Worm (Caenorhabditis elegans) whole organism, young adult: ENCODE results near the gene plg-1.

Source experiments
- B0261.1 ChIP-seq: sonication (generic microtip); optimal IDR thresholded peaks from 2 replicates; lab custom pipeline; 2016; ENCODE audit warnings: mild to moderate bottlenecking, missing genetic modification characterization, moderate library complexity, missing compliant biosample characterization
- B0336.3 ChIP-seq: fragments of 200-800 bp; sonication (Bioruptor generic); IDR thresholded peaks from 2 replicates; pipeline ENCODE4 v1.3.6; 2022; ENCODE audit warnings: missing genetic modification characterization, missing compliant biosample characterization
- C06A6.2 ChIP-seq: fragments of 200-800 bp; sonication (Bioruptor generic); conservative IDR thresholded peaks from 2 replicates; pipeline ENCODE4 v1.3.6; 2022; ENCODE audit warnings: missing genetic modification characterization, missing compliant biosample characterization
- D2030.7 ChIP-seq: fragments of 200-800 bp; sonication (Bioruptor generic); IDR thresholded peaks from 2 replicates; pipeline ENCODE4 v1.3.6; 2022; ENCODE audit warnings: missing genetic modification reagents, missing genetic modification characterization, missing compliant biosample characterization
- F33H1.4 ChIP-seq: fragments of 200-800 bp; sonication (Bioruptor generic); IDR thresholded peaks from 2 replicates; pipeline ENCODE4 v1.3.6; 2022; ENCODE audit warnings: missing genetic modification reagents, missing genetic modification characterization, missing compliant biosample characterization
- F37B4.10 ChIP-seq: fragments of 200-800 bp; sonication (Bioruptor generic); IDR thresholded peaks from 2 replicates; pipeline ENCODE4 v1.3.6; 2022; ENCODE audit warnings: missing genetic modification characterization, missing compliant biosample characterization
- F57A8.1 ChIP-seq: fragments of 200-800 bp; sonication (Bioruptor generic); optimal IDR thresholded peaks from 2 replicates; lab custom pipeline; 2018; ENCODE audit warnings: mild to moderate bottlenecking, missing genetic modification characterization, moderate library complexity, missing compliant biosample characterization
- F57C9.4 ChIP-seq: sonication (generic microtip); optimal IDR thresholded peaks from 2 replicates; lab custom pipeline; 2017; ENCODE audit warnings: mild to moderate bottlenecking, missing genetic modification characterization, missing compliant biosample characterization
- Y56A3A.18 ChIP-seq: fragments of 200-800 bp; sonication (Bioruptor generic); IDR thresholded peaks from 2 replicates; pipeline ENCODE4 v1.3.6; 2022; ENCODE audit warnings: missing genetic modification reagents, missing genetic modification characterization, missing compliant biosample characterization
- Y67H2A.10 ChIP-seq: fragments of 200-800 bp; sonication (Bioruptor generic); conservative IDR thresholded peaks from 2 replicates; pipeline ENCODE4 v1.3.6; 2022; ENCODE audit warnings: missing genetic modification reagents, missing genetic modification characterization, missing compliant biosample characterization
- Y79H2A.3 ChIP-seq: fragments of 200-800 bp; sonication (Bioruptor generic); conservative IDR thresholded peaks from 2 replicates; pipeline ENCODE4 v1.3.6; 2022; ENCODE audit warnings: missing genetic modification reagents, missing genetic modification characterization, missing compliant biosample characterization
- Y95B8A.8 ChIP-seq: fragments of 200-800 bp; sonication (Bioruptor generic); IDR thresholded peaks from 2 replicates; pipeline ENCODE4 v1.3.6; 2022; ENCODE audit warnings: missing genetic modification reagents, missing genetic modification characterization, missing compliant biosample characterization
- akir-1 ChIP-seq: fragments of 200-800 bp; sonication (Bioruptor generic); optimal IDR thresholded peaks from 2 replicates; lab custom pipeline; 2018; ENCODE audit warnings: mild to moderate bottlenecking, missing genetic modification characterization, moderate library complexity, missing compliant biosample characterization
- aptf-2 ChIP-seq: fragments of 200-800 bp; sonication (Bioruptor generic); conservative IDR thresholded peaks from 2 replicates; pipeline ENCODE4 v1.3.6; 2022; ENCODE audit warnings: missing genetic modification reagents, missing genetic modification characterization, missing compliant biosample characterization
- atf-7 ChIP-seq: sonication (generic microtip); optimal IDR thresholded peaks from 2 replicates; lab custom pipeline; 2017; ENCODE audit warnings: mild to moderate bottlenecking, missing genetic modification characterization, missing compliant biosample characterization
- ccch-3 ChIP-seq: fragments of 200-800 bp; sonication (Bioruptor generic); optimal IDR thresholded peaks from 2 replicates; lab custom pipeline; 2018; ENCODE audit warnings: mild to moderate bottlenecking, missing genetic modification characterization, missing compliant biosample characterization
- cebp-1 ChIP-seq, 2 experiments: fragments of 200-800 bp in 1 of 2; sonication (Bioruptor generic) in 1 of 2; sonication (generic microtip) in 1 of 2; IDR thresholded peaks in 1 of 2; optimal IDR thresholded peaks in 1 of 2; 2 replicates each; pipeline versions ENCODE4 v1.3.6 to Lab custom; 2017 to 2022; ENCODE audit warnings: missing compliant biosample characterization in 2 of 2, missing genetic modification characterization in 2 of 2, mild to moderate bottlenecking in 1 of 2, missing genetic modification reagents in 1 of 2, moderate library complexity in 1 of 2
- ceh-100 ChIP-seq: fragments of 200-800 bp; sonication (Bioruptor generic); IDR thresholded peaks from 2 replicates; pipeline ENCODE4 v1.3.6; 2022; ENCODE audit warnings: missing genetic modification reagents, missing genetic modification characterization, missing compliant biosample characterization
- ceh-27 ChIP-seq: fragments of 200-800 bp; sonication (Bioruptor generic); optimal IDR thresholded peaks from 2 replicates; lab custom pipeline; 2018; ENCODE audit warnings: mild to moderate bottlenecking, missing genetic modification characterization, moderate library complexity, missing compliant biosample characterization
- ceh-58 ChIP-seq: fragments of 200-800 bp; sonication (Bioruptor generic); IDR thresholded peaks from 2 replicates; pipeline ENCODE4 v1.3.6; 2022; ENCODE audit warnings: missing genetic modification characterization, missing compliant biosample characterization
- ceh-91 ChIP-seq: fragments of 200-800 bp; sonication (Bioruptor generic); IDR thresholded peaks from 2 replicates; pipeline ENCODE4 v1.3.6; 2022; ENCODE audit warnings: missing genetic modification reagents, missing genetic modification characterization, missing compliant biosample characterization
- chd-7 ChIP-seq: sonication (generic microtip); optimal IDR thresholded peaks from 2 replicates; lab custom pipeline; 2016; ENCODE audit warnings: mild to moderate bottlenecking, missing genetic modification characterization, moderate library complexity, missing compliant biosample characterization
- dox-1 ChIP-seq: fragments of 200-800 bp; sonication (Bioruptor generic); IDR thresholded peaks from 2 replicates; pipeline ENCODE4 v1.3.6; 2022; ENCODE audit warnings: missing genetic modification reagents, missing genetic modification characterization, missing compliant biosample characterization
- egl-44 ChIP-seq: fragments of 200-800 bp; sonication (Bioruptor generic); IDR thresholded peaks from 2 replicates; pipeline ENCODE4 v1.3.6; 2022; ENCODE audit warnings: missing genetic modification reagents, missing genetic modification characterization, missing compliant biosample characterization
- egrh-3 ChIP-seq: fragments of 200-800 bp; sonication (Bioruptor generic); IDR thresholded peaks from 2 replicates; pipeline ENCODE4 v1.3.6; 2022; ENCODE audit warnings: missing genetic modification reagents, missing genetic modification characterization, missing compliant biosample characterization
- hlh-26 ChIP-seq: fragments of 200-800 bp; sonication (Bioruptor generic); conservative IDR thresholded peaks from 2 replicates; pipeline ENCODE4 v1.3.6; 2022; ENCODE audit warnings: missing genetic modification reagents, missing genetic modification characterization, missing compliant biosample characterization
- hmg-20 ChIP-seq: fragments of 200-800 bp; sonication (Bioruptor generic); IDR thresholded peaks from 2 replicates; pipeline ENCODE4 v1.3.6; 2022; ENCODE audit warnings: missing genetic modification reagents, missing genetic modification characterization, missing compliant biosample characterization
- let-526 ChIP-seq: fragments of 200-800 bp; sonication (Bioruptor generic); IDR thresholded peaks from 2 replicates; pipeline ENCODE4 v1.3.6; 2022; ENCODE audit warnings: missing genetic modification reagents, missing genetic modification characterization, missing compliant biosample characterization
- lin-26 ChIP-seq: fragments of 200-800 bp; sonication (Bioruptor generic); IDR thresholded peaks from 2 replicates; pipeline ENCODE4 v1.3.6; 2022; ENCODE audit warnings: missing genetic modification reagents, missing genetic modification characterization, missing compliant biosample characterization
- lin-54 ChIP-seq: fragments of 200-800 bp; sonication (Bioruptor generic); optimal IDR thresholded peaks from 2 replicates; lab custom pipeline; 2018; ENCODE audit warnings: mild to moderate bottlenecking, missing genetic modification characterization, missing compliant biosample characterization
- lsy-27 ChIP-seq: sonication (generic microtip); optimal IDR thresholded peaks from 2 replicates; lab custom pipeline; 2017; ENCODE audit warnings: missing genetic modification characterization, mild to moderate bottlenecking, missing compliant biosample characterization, antibody characterized with exemption, missing genotype, borderline replicate concordance; ENCODE audit not compliant: insufficient read depth
- madf-8 ChIP-seq: fragments of 200-800 bp; sonication (Bioruptor generic); conservative IDR thresholded peaks from 2 replicates; pipeline ENCODE4 v1.3.6; 2022; ENCODE audit warnings: missing genetic modification reagents, missing genetic modification characterization, missing compliant biosample characterization
- mel-28 ChIP-seq: sonication (generic microtip); optimal IDR thresholded peaks from 2 replicates; lab custom pipeline; 2016; ENCODE audit warnings: borderline replicate concordance, mild to moderate bottlenecking, missing genetic modification characterization, missing compliant biosample characterization
- nhr-120 ChIP-seq: fragments of 200-800 bp; sonication (Bioruptor generic); IDR thresholded peaks from 2 replicates; pipeline ENCODE4 v1.3.6; 2022; ENCODE audit warnings: missing genetic modification characterization, missing compliant biosample characterization
- pbrm-1 ChIP-seq: fragments of 200-800 bp; sonication (Bioruptor generic); IDR thresholded peaks from 2 replicates; pipeline ENCODE4 v1.3.6; 2022; ENCODE audit warnings: missing genetic modification reagents, missing genetic modification characterization, missing compliant biosample characterization
- rec-8 ChIP-seq, 2 experiments: sonication (generic microtip); optimal IDR thresholded peaks; 2 replicates each; lab custom pipeline; 2016; ENCODE audit warnings: mild to moderate bottlenecking in 2 of 2, missing genetic modification characterization in 2 of 2, missing genetic modification reagents in 2 of 2, missing genotype in 2 of 2, missing biosample characterization in 1 of 2, missing compliant biosample characterization in 1 of 2, moderate library complexity in 1 of 2
- sea-2 ChIP-seq: fragments of 200-800 bp; sonication (Bioruptor generic); IDR thresholded peaks from 2 replicates; pipeline ENCODE4 v1.3.6; 2022; ENCODE audit warnings: missing genetic modification characterization, missing compliant biosample characterization
- snpc-3.4 ChIP-seq: sonication (generic microtip); optimal IDR thresholded peaks from 2 replicates; lab custom pipeline; 2017; ENCODE audit warnings: missing genetic modification characterization, mild to moderate bottlenecking, missing compliant biosample characterization, antibody characterized with exemption, moderate library complexity, missing genotype, missing genetic modification reagents
- snpc-4 ChIP-seq, 5 experiments: fragments of 150-350 bp in 1 of 5; sonication (generic microtip) in 4 of 5; optimal IDR thresholded peaks; 2 replicates each; lab custom pipeline; 2014 to 2018; ENCODE audit warnings: missing genetic modification characterization in 5 of 5, missing biosample characterization in 3 of 5, antibody characterized with exemption in 2 of 5, mild to moderate bottlenecking in 2 of 5, missing compliant biosample characterization in 2 of 5, missing genotype in 2 of 5, moderate library complexity in 2 of 5, missing genetic modification reagents in 1 of 5
- somi-1 ChIP-seq: fragments of 200-800 bp; sonication (Bioruptor generic); optimal IDR thresholded peaks from 2 replicates; lab custom pipeline; 2018; ENCODE audit warnings: mild to moderate bottlenecking, missing genetic modification characterization, missing compliant biosample characterization
- tlf-1 ChIP-seq: fragments of 200-800 bp; sonication (Bioruptor generic); optimal IDR thresholded peaks from 2 replicates; lab custom pipeline; 2018; ENCODE audit warnings: mild to moderate bottlenecking, missing genetic modification characterization, missing compliant biosample characterization
- zfh-2 ChIP-seq: fragments of 200-800 bp; sonication (Bioruptor generic); conservative IDR thresholded peaks from 2 replicates; pipeline ENCODE4 v1.3.6; 2022; ENCODE audit warnings: missing genetic modification reagents, missing genetic modification characterization, missing compliant biosample characterization
- ztf-25 ChIP-seq: fragments of 200-800 bp; sonication (Bioruptor generic); IDR thresholded peaks from 2 replicates; pipeline ENCODE4 v1.3.6; 2022; ENCODE audit warnings: missing genetic modification reagents, missing genetic modification characterization, missing compliant biosample characterization
- ztf-26 ChIP-seq: sonication (generic microtip); optimal IDR thresholded peaks from 2 replicates; lab custom pipeline; 2017; ENCODE audit warnings: missing genetic modification characterization, missing compliant biosample characterization
- ztf-3 ChIP-seq: fragments of 200-800 bp; sonication (Bioruptor generic); optimal IDR thresholded peaks from 2 replicates; lab custom pipeline; 2018; ENCODE audit warnings: mild to moderate bottlenecking, missing genetic modification characterization, missing compliant biosample characterization

The plg-1 gene

DNA sequence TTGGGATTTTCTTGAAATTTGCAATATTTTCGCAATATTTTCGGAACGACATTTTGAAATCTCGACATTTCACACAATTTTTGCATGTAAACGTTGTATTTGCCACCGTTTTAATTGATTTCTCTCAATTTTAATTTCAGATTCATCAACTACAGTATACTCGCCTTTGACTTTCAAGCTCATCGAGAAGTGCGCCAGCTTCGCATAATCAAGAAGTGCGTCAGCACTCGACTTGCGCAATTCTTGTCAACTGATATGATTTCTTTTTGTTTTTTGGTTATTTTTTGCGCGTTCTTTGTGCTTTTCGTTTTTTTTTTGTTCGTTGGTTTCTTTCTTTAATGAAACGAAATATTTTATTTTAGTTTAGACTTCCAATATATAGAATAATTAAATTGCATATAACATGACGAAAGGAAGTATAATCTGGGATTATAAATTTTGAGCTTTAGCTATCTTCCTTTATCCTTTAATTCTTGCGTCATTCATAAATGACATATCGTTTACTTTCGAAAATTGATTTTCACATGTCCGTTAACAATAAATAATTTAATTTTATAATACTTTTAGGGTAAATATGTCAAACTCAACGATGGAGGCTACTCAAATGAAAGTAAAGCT lies 35.2 kb downstream of the plg-1 start, which contains the start of gene famh-136 (continued):
- TF ChIP-seq chd-7 (tag; lab: Kevin White, UChicago) (no peak), atf-7 (tag; lab: Kevin White, UChicago) (peak; percentile 31), lsy-27 (tag; lab: Kevin White, UChicago) (no peak), F37B4.10 (GFP tag; lab: Robert Waterston, UW) (no peak), tlf-1 (GFP tag; lab: Kevin White, UChicago) (peak; percentile 77), Y67H2A.10 (GFP tag; lab: Robert Waterston, UW) (0 out of 2 replicates have a peak, but pooled peaks have one; percentile 20), pbrm-1 (GFP tag; lab: Robert Waterston, UW) (peak; percentile 87; the same call in 1 of the 2 replicates), cebp-1 (GFP tag; IDR thresholded peaks at IDR 0.05; lab: Robert Waterston, UW) (peak; percentile 36; the same call in 1 of the 2 replicates), cebp-1 (tag; optimal IDR thresholded peaks at IDR 0.05; lab: Kevin White, UChicago) (peak; percentile 90), B0261.1 (tag; lab: Kevin White, UChicago) (no peak), mel-28 (tag; lab: Kevin White, UChicago) (no peak), Y56A3A.18 (GFP tag; lab: Robert Waterston, UW) (peak; percentile 30; the same call in 1 of the 2 replicates), somi-1 (GFP tag; lab: Kevin White, UChicago) (peak; percentile 66), zfh-2 (no peak), egrh-3 (GFP tag; lab: Robert Waterston, UW) (no peak), B0336.3 (GFP tag; lab: Robert Waterston, UW) (peak; percentile 82), Y95B8A.8 (peak; percentile 75), egl-44 (GFP tag; lab: Robert Waterston, UW) (peak; percentile 76; the same call in 1 of the 2 replicates), D2030.7 (GFP tag; lab: Robert Waterston, UW) (no peak), snpc-4 (GFP tag; optimal IDR thresholded peaks at IDR 0.05; lab: Kevin White, UChicago) (peak; percentile 53), snpc-4 (tag; optimal IDR thresholded peaks at IDR 0.05; lab: Kevin White, UChicago) (peak; percentile 50 to 74 (median 64)), hmg-20 (GFP tag; lab: Robert Waterston, UW) (no peak), F57C9.4 (no peak), nhr-120 (GFP tag; lab: Robert Waterston, UW) (no peak), snpc-3.4 (tag; lab: Kevin White, UChicago) (peak; percentile 24), hlh-26 (no peak), C06A6.2 (GFP tag; lab: Robert Waterston, UW) (0 out of 2 replicates have a peak, but pooled peaks have one; percentile 20), ceh-58 (GFP tag; lab: Robert Waterston, UW) (no peak), madf-8 (GFP tag; lab: Robert Waterston, UW) (peak; percentile 67), F33H1.4 (GFP tag; lab: Robert Waterston, UW) (peak; percentile 74), let-526 (GFP tag; lab: Robert Waterston, UW) (no peak), ceh-91 (GFP tag; lab: Robert Waterston, UW) (peak; percentile 25; the same call in 1 of the 2 replicates), ccch-3 (GFP tag; lab: Kevin White, UChicago) (no peak), ceh-27 (GFP tag; lab: Kevin White, UChicago) (peak; percentile 20), aptf-2 (no peak), rec-8 (tag; optimal IDR thresholded peaks at IDR 0.05; lab: Kevin White, UChicago) (no peak), ztf-26 (tag; lab: Kevin White, UChicago) (peak; percentile 79), lin-26 (GFP tag; lab: Robert Waterston, UW) (no peak), ztf-3 (GFP tag; lab: Kevin White, UChicago) (no peak), sea-2 (GFP tag; lab: Robert Waterston, UW) (no peak), Y79H2A.3 (GFP tag; lab: Robert Waterston, UW) (no peak), lin-54 (peak; percentile 86), ceh-100 (GFP tag; lab: Robert Waterston, UW) (peak; percentile 49; the same call in 1 of the 2 replicates), F57A8.1 (no peak), ztf-25 (GFP tag; lab: Robert Waterston, UW) (no peak), dox-1 (GFP tag; lab: Robert Waterston, UW) (peak; percentile 85), akir-1 (GFP tag; lab: Kevin White, UChicago) (no peak)
